Fruit fly (Drosophila melanogaster) S2 (cell line): ENCODE data around the gene CG11638.

Experiments
- CG8478 ChIP-seq: fragments of >200 bp; optimal IDR thresholded peaks from 2 replicates; lab custom pipeline; 2018
- CTCF ChIP-seq, 2 experiments: fragments of >200 bp; optimal IDR thresholded peaks; 2 replicates each; lab custom pipeline; 2018

DNA sequence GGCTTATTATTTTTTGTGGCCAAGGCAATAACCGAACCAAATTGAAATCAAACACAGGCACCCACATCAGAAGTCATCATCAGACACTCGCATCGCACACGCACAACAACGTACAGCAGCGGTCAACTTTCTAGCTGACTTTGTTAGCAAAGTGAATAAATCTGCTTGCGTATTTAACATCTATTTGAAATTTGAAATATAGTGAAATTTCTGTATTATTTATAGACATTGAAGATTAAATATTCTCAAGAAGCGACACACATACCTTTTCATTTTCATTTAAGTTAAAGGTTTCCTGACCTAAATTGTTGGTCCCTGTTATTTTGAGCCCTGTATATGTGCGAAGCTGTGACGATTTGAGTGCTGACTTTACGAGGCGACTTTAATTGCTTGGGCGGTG, 27.6 kb downstream of the CG11638 start:
- TF ChIP-seq CTCF (optimal IDR thresholded peaks at IDR 0.05; lab: Kevin White, UChicago): no peak
- TF ChIP-seq CG8478 (lab: Kevin White, UChicago): no peak
